Fruit fly (Drosophila melanogaster): ENCODE measurements around the gene Akap200.

Gene Akap200

dm6 chr2L:8461782-8462453 lies 46.4 kb downstream of the Akap200 start (continued):
- TF ChIP-seq CG7368 (GFP tag; optimal IDR thresholded peaks at IDR 0.05): no peak
- TF ChIP-seq CG6808 (GFP tag; optimal IDR thresholded peaks at IDR 0.05): no peak
- TF ChIP-seq Eip78C (GFP tag): peak; percentile 73
- peak; percentile 35 for TF ChIP-seq dsx (GFP tag; optimal IDR thresholded peaks at IDR 0.05; ENCODE audit: poor library complexity, severe bottlenecking)

- TF ChIP-seq CG9139 (GFP tag; optimal IDR thresholded peaks at IDR 0.05) (no peak), CG32006 (GFP tag; optimal IDR thresholded peaks at IDR 0.05) (peak; percentile 61), fd59A (GFP tag; optimal IDR thresholded peaks at IDR 0.05) (no peak), CG11762 (GFP tag; optimal IDR thresholded peaks at IDR 0.05; ENCODE audit: insufficient read depth) (peak; percentile 20), Hr38 (GFP tag; optimal IDR thresholded peaks at IDR 0.05) (no peak), CG6792 (GFP tag; optimal IDR thresholded peaks at IDR 0.05) (peak; percentile 65), Ets96B (tag; optimal IDR thresholded peaks at IDR 0.05) (peak; percentile 53), CG6276 (GFP tag; optimal IDR thresholded peaks at IDR 0.05) (no peak), Met (GFP tag; optimal IDR thresholded peaks at IDR 0.05) (peak; percentile 82), CG11902 (GFP tag; optimal IDR thresholded peaks at IDR 0.05) (peak; percentile 48), svp (GFP tag) (peak; percentile 87), topi (GFP tag; optimal IDR thresholded peaks at IDR 0.05) (peak; percentile 79), fd85E (GFP tag; optimal IDR thresholded peaks at IDR 0.05) (peak; percentile 7), acj6 (GFP tag; optimal IDR thresholded peaks at IDR 0.05) (peak; percentile 64), CG6808 (GFP tag; optimal IDR thresholded peaks at IDR 0.05) (peak; percentile 45), CG11294 (GFP tag; IDR thresholded peaks at IDR 0.05) (no peak), CG34406 (GFP tag; optimal IDR thresholded peaks at IDR 0.05) (peak; percentile 64), CG10631 (GFP tag; optimal IDR thresholded peaks at IDR 0.05) (peak; percentile 59), Sox102F (GFP tag; optimal IDR thresholded peaks at IDR 0.05) (peak; percentile 71), CG31627 (GFP tag; optimal IDR thresholded peaks at IDR 0.05) (peak; percentile 77), salr (GFP tag; optimal IDR thresholded peaks at IDR 0.05) (peak; percentile 2 to 35), net (GFP tag; optimal IDR thresholded peaks at IDR 0.05) (peak; percentile 48), fkh (GFP tag; optimal IDR thresholded peaks at IDR 0.05) (peak; percentile 6), Ets21C (GFP tag; optimal IDR thresholded peaks at IDR 0.05) (peak; percentile 63), lz (GFP tag; optimal IDR thresholded peaks at IDR 0.05) (peak; percentile 75), CG8119 (GFP tag; IDR thresholded peaks at IDR 0.05) (0 out of 3 replicates have a peak, but pooled peaks have one; percentile 46), Hr4 (GFP tag; optimal IDR thresholded peaks at IDR 0.05) (peak; percentile 58), OdsH (GFP tag; optimal IDR thresholded peaks at IDR 0.05) (peak; percentile 64), eg (GFP tag; IDR thresholded peaks at IDR 0.05) (0 out of 3 replicates have a peak, but pooled peaks have one; percentile 11), achi (GFP tag; optimal IDR thresholded peaks at IDR 0.05) (peak; percentile 59), Eip93F (GFP tag; optimal IDR thresholded peaks at IDR 0.05) (peak; percentile 20), Gug (GFP tag; IDR thresholded peaks at IDR 0.05) (no peak), CG4318 (GFP tag; optimal IDR thresholded peaks at IDR 0.05) (peak; percentile 10), Sox15 (GFP tag; optimal IDR thresholded peaks at IDR 0.05) (peak; percentile 28), Eip78C (GFP tag) (peak; percentile 92), CG10669 (GFP tag; optimal IDR thresholded peaks at IDR 0.05) (peak; percentile 62), CG15336 (GFP tag; IDR thresholded peaks at IDR 0.05) (0 out of 2 replicates have a peak, but pooled peaks have one; percentile 26), CG8632 (GFP tag; optimal IDR thresholded peaks at IDR 0.05) (peak; percentile 59), Hr39 (GFP tag; optimal IDR thresholded peaks at IDR 0.05) (peak; percentile 79), dsx (GFP tag; optimal IDR thresholded peaks at IDR 0.05; ENCODE audit: poor library complexity, severe bottlenecking) (peak; percentile 27), spab (GFP tag; optimal IDR thresholded peaks at IDR 0.05) (peak; percentile 57), CG3032 (tag; optimal IDR thresholded peaks at IDR 0.05) (peak; percentile 51), esn (GFP tag; optimal IDR thresholded peaks at IDR 0.05) (peak; percentile 82), CG6163 (GFP tag; IDR thresholded peaks at IDR 0.05) (peak; percentile 73), Lpt (GFP tag; optimal IDR thresholded peaks at IDR 0.05) (peak; percentile 2)
Measured at dm6 chr2L:8463144-8464106, 47.9 kb downstream of the Akap200 start, which contains the start of gene Agpat2. Gene Agpat2, minus strand, starts transcription at chr2L:8463994.

Measured in whole organism, prepupa.